Worm (Caenorhabditis elegans) whole organism, L3 larva: ENCODE results near the gene srbc-6.

Experiments
- R02D3.7 ChIP-seq: fragments of 150-350 bp; optimal IDR thresholded peaks from 2 replicates; lab custom pipeline; 2014; ENCODE audit warnings: missing biosample characterization, missing genetic modification characterization
- ZK546.5 ChIP-seq: sonication (generic microtip); optimal IDR thresholded peaks from 2 replicates; lab custom pipeline; 2017; ENCODE audit warnings: missing biosample characterization, missing genetic modification characterization
- aly-2 ChIP-seq: fragments of 150-350 bp; optimal IDR thresholded peaks from 2 replicates; lab custom pipeline; 2014; ENCODE audit warnings: missing biosample characterization, missing genetic modification characterization
- ama-1 ChIP-seq: fragments of 150-350 bp; optimal IDR thresholded peaks from 2 replicates; lab custom pipeline; 2018
- ceh-16 ChIP-seq: sonication (generic microtip); optimal IDR thresholded peaks from 2 replicates; lab custom pipeline; 2017; ENCODE audit warnings: missing biosample characterization, missing genetic modification characterization
- ceh-28 ChIP-seq: fragments of 150-350 bp; optimal IDR thresholded peaks from 2 replicates; lab custom pipeline; 2014; ENCODE audit warnings: missing biosample characterization, missing genetic modification reagents, missing genetic modification characterization
- ceh-9 ChIP-seq: sonication (generic microtip); optimal IDR thresholded peaks from 2 replicates; lab custom pipeline; 2018; ENCODE audit warnings: missing biosample characterization, missing genetic modification characterization
- daf-12 ChIP-seq: fragments of 150-350 bp; optimal IDR thresholded peaks from 2 replicates; lab custom pipeline; 2014; ENCODE audit warnings: missing biosample characterization, missing genetic modification reagents, missing genetic modification characterization
- egl-27 ChIP-seq: sonication (generic microtip); optimal IDR thresholded peaks from 4 replicates; lab custom pipeline; 2017; ENCODE audit warnings: missing biosample characterization, missing genetic modification reagents, missing genetic modification characterization
- egl-5 ChIP-seq: fragments of 150-350 bp; optimal IDR thresholded peaks from 2 replicates; lab custom pipeline; 2017; ENCODE audit warnings: missing biosample characterization, missing genetic modification reagents, missing genetic modification characterization, inconsistent platforms
- elt-1 ChIP-seq: fragments of 150-350 bp; optimal IDR thresholded peaks from 2 replicates; lab custom pipeline; 2014; ENCODE audit warnings: missing biosample characterization, missing genetic modification characterization
- elt-2 ChIP-seq: sonication (generic microtip); optimal IDR thresholded peaks from 2 replicates; lab custom pipeline; 2016; ENCODE audit warnings: missing genetic modification reagents, mild to moderate bottlenecking, missing genetic modification characterization, missing compliant biosample characterization
- elt-3 ChIP-seq, 3 experiments: fragments of 150-350 bp in 1 of 3; sonication (generic microtip) in 2 of 3; optimal IDR thresholded peaks; 2 replicates in 2 of 3; 4 replicates in 1 of 3; lab custom pipeline; 2014 to 2017; ENCODE audit warnings: missing biosample characterization in 3 of 3, missing genetic modification characterization in 3 of 3
- hmg-11 ChIP-seq: sonication (generic microtip); optimal IDR thresholded peaks from 2 replicates; lab custom pipeline; 2016; ENCODE audit warnings: missing genetic modification characterization, missing compliant biosample characterization
- lin-15B ChIP-seq: fragments of 150-350 bp; optimal IDR thresholded peaks from 2 replicates; lab custom pipeline; 2014; ENCODE audit warnings: missing biosample characterization, missing genetic modification characterization
- lsy-12 ChIP-seq: sonication (generic microtip); optimal IDR thresholded peaks from 2 replicates; lab custom pipeline; 2016; ENCODE audit warnings: mild to moderate bottlenecking, missing genetic modification characterization, missing compliant biosample characterization
- mml-1 ChIP-seq: fragments of 150-350 bp; sonication (generic microtip); optimal IDR thresholded peaks from 3 replicates; lab custom pipeline; 2014; ENCODE audit warnings: missing biosample characterization, missing genetic modification characterization
- nfya-1 ChIP-seq: sonication (generic microtip); optimal IDR thresholded peaks from 2 replicates; lab custom pipeline; 2017; ENCODE audit warnings: missing genetic modification characterization, mild to moderate bottlenecking, missing compliant biosample characterization, antibody characterized with exemption, moderate library complexity; ENCODE audit not compliant: insufficient read depth
- nhr-11 ChIP-seq: fragments of 150-350 bp; optimal IDR thresholded peaks from 2 replicates; lab custom pipeline; 2014; ENCODE audit warnings: missing biosample characterization, missing genetic modification characterization
- nhr-12 ChIP-seq: fragments of 150-350 bp; optimal IDR thresholded peaks from 2 replicates; lab custom pipeline; 2014; ENCODE audit warnings: missing biosample characterization, missing genetic modification characterization
- nhr-23 ChIP-seq: fragments of 150-350 bp; optimal IDR thresholded peaks from 2 replicates; lab custom pipeline; 2014; ENCODE audit warnings: missing biosample characterization, missing genetic modification reagents, missing genetic modification characterization
- nhr-237 ChIP-seq: fragments of 150-350 bp; optimal IDR thresholded peaks from 2 replicates; lab custom pipeline; 2014; ENCODE audit warnings: missing biosample characterization, missing genetic modification characterization
- nhr-25 ChIP-seq: sonication (generic microtip); optimal IDR thresholded peaks from 2 replicates; lab custom pipeline; 2017; ENCODE audit warnings: missing biosample characterization, missing genetic modification characterization
- nhr-28 ChIP-seq: fragments of 150-350 bp; optimal IDR thresholded peaks from 2 replicates; lab custom pipeline; 2014; ENCODE audit warnings: missing biosample characterization, missing genetic modification characterization
- nhr-67 ChIP-seq: fragments of 150-350 bp; optimal IDR thresholded peaks from 2 replicates; lab custom pipeline; 2014; ENCODE audit warnings: missing biosample characterization, missing genetic modification characterization
- pha-4 ChIP-seq: fragments of 150-350 bp; optimal IDR thresholded peaks from 2 replicates; lab custom pipeline; 2014; ENCODE audit warnings: missing biosample characterization, missing genetic modification reagents, missing genetic modification characterization
- pqm-1 ChIP-seq: fragments of 150-350 bp; optimal IDR thresholded peaks from 2 replicates; lab custom pipeline; 2017; ENCODE audit warnings: missing biosample characterization, missing genetic modification characterization, inconsistent platforms
- sea-2 ChIP-seq: fragments of 150-350 bp; sonication (generic microtip); optimal IDR thresholded peaks from 4 replicates; lab custom pipeline; 2014; ENCODE audit warnings: missing biosample characterization, missing genetic modification reagents, missing genetic modification characterization
- skn-1 ChIP-seq: fragments of 150-350 bp; optimal IDR thresholded peaks from 2 replicates; lab custom pipeline; 2014; ENCODE audit warnings: missing biosample characterization, missing genetic modification characterization
- unc-39 ChIP-seq: sonication (generic microtip); optimal IDR thresholded peaks from 4 replicates; lab custom pipeline; 2017; ENCODE audit warnings: missing biosample characterization, missing genetic modification characterization
- unc-62 ChIP-seq: fragments of 150-350 bp; sonication (generic microtip); optimal IDR thresholded peaks from 4 replicates; lab custom pipeline; 2014; ENCODE audit warnings: missing biosample characterization, missing genetic modification reagents, missing genetic modification characterization
- ztf-11 ChIP-seq: fragments of 150-350 bp; optimal IDR thresholded peaks from 2 replicates; lab custom pipeline; 2014; ENCODE audit warnings: missing biosample characterization, missing genetic modification characterization

The srbc-6 gene

DNA sequence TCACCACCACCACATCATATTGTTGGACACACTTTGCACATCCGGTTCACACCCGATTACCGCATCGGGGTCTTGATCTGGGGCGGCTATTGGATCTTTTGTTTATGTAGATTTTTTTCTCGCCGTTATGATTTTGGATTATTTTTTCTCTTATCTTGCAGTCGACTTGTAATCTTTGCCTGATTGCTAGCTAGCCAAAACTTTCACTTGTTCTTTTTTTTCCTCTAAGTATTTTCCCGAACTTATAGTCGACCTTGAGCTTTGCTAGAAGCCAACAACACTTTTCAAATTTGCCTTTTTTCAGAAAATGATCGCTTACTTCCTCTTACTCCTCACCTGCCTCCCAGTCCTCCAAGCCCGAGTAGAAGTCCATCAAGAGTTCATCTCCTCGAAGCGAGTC is 18.1 kb downstream of the srbc-6 start, which contains the start of gene lag-2:
Gene lag-2 (plus strand): TSS at position 301 of the 400 bp plus-strand sequence.
- TF ChIP-seq lsy-12 (tag; lab: Kevin White, UChicago) = no peak
- TF ChIP-seq ama-1 (lab: Kevin White, UChicago) = no peak
- no peak for TF ChIP-seq nhr-12 (tag; lab: Kevin White, UChicago)
- no peak for TF ChIP-seq lin-15B (tag; lab: Kevin White, UChicago)
- TF ChIP-seq daf-12 (tag; lab: Kevin White, UChicago) = no peak
- no peak for TF ChIP-seq ceh-16 (tag; lab: Kevin White, UChicago)
- no peak for TF ChIP-seq unc-39 (tag; lab: Kevin White, UChicago)
- TF ChIP-seq hmg-11 (tag; lab: Kevin White, UChicago) = no peak
- TF ChIP-seq R02D3.7 (tag; lab: Kevin White, UChicago) = no peak
- TF ChIP-seq nhr-67 (tag; lab: Kevin White, UChicago) = no peak
- no peak for TF ChIP-seq nhr-28 (tag; lab: Kevin White, UChicago)
- TF ChIP-seq ceh-9 (tag; lab: Kevin White, UChicago) = no peak
- no peak for TF ChIP-seq nhr-23 (tag; lab: Kevin White, UChicago)
- no peak for TF ChIP-seq elt-2 (tag; lab: Kevin White, UChicago)
- TF ChIP-seq, all 47 proteins: peak for 0

DNA sequence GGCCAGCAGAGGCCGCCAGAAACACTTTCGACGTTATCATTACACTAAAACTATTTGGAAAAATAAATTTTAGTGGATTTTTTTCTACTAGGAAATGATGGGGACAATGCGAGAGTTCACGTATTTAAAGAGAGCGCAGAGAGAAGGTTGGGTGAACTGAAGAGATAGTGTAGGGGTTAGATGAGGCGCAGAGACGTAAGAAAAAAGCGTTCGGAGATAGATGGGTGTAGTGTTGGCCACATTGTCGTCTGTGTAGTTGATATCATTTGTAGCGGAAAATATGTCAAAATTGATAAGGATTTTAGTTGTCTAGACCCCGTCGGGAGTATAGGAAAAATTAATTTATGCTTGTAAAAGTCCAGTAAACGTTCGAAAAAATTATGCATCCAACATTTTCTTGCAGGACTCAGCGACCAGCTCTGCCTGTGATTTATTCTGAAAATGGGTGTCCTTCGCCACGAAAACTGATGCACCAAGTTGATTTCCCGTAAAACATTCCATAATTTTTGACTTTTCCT is 23.2 kb downstream of the srbc-6 start, which contains the start of the genes Y73C8B.3 and Y73C8B.9:
Gene Y73C8B.3 (minus strand): TSS at position 147 of the 518 bp plus-strand sequence.
Gene Y73C8B.9 (plus strand): TSS at position 468 of the 518 bp plus-strand sequence.
- peak; percentile 93 for TF ChIP-seq pqm-1 (tag; lab: Kevin White, UChicago)
- peak; percentile 58 for TF ChIP-seq nhr-23 (tag; lab: Kevin White, UChicago)
- TF ChIP-seq ceh-9 (tag; lab: Kevin White, UChicago) = no peak
- TF ChIP-seq elt-2 (tag; lab: Kevin White, UChicago) = peak; percentile 88
- TF ChIP-seq ceh-28 = peak; percentile 12
- peak; percentile 8 for TF ChIP-seq nfya-1
- TF ChIP-seq skn-1 = no peak
- TF ChIP-seq mml-1 (tag; lab: Kevin White, UChicago) = no peak
- peak; percentile 28 for TF ChIP-seq hmg-11 (tag; lab: Kevin White, UChicago)

DNA sequence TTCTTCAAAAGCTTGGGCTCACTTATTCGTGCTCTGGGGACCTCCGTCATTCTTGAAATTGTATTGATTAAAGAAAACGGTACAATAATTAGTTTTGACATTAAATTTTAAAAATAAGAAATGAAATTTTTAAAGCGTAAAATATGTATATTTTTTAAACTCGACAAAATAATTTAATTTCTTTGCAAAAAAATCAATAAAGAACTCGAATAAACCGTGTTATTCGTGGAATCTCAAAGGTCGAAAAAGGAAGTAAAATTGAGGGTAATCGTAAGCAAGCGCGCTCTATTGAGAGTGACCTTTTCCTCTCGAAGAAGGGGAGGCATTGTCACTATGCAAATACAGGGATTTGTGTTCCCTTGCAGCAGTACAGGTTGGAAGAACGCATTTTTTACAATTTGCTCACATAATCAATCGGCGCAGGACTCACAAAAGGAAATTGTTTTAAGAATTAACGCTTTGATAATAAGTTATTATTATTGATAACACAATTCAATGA is 25.1 kb downstream of the srbc-6 start, which contains the start of gene Y73C8B.2:
Gene Y73C8B.2 (minus strand): TSS at position 51 of the 499 bp plus-strand sequence.
- TF ChIP-seq egl-5 = no peak
- no peak for TF ChIP-seq daf-12 (tag; lab: Kevin White, UChicago)
- TF ChIP-seq pqm-1 (tag; lab: Kevin White, UChicago) = peak; percentile 2
- TF ChIP-seq hmg-11 (tag; lab: Kevin White, UChicago) = peak; percentile 19
- TF ChIP-seq lin-15B (tag; lab: Kevin White, UChicago) = peak; percentile 54
- peak; percentile 78 for TF ChIP-seq pha-4
- TF ChIP-seq nhr-25 (tag; lab: Kevin White, UChicago) = peak; percentile 50
- TF ChIP-seq elt-2 (tag; lab: Kevin White, UChicago) = peak; percentile 33
- no peak for TF ChIP-seq nhr-237 (tag; lab: Kevin White, UChicago)
- peak; percentile 59 for TF ChIP-seq nhr-23 (tag; lab: Kevin White, UChicago)
- TF ChIP-seq nfya-1 = peak; percentile 48
- TF ChIP-seq, all 47 proteins: peak for 8

DNA sequence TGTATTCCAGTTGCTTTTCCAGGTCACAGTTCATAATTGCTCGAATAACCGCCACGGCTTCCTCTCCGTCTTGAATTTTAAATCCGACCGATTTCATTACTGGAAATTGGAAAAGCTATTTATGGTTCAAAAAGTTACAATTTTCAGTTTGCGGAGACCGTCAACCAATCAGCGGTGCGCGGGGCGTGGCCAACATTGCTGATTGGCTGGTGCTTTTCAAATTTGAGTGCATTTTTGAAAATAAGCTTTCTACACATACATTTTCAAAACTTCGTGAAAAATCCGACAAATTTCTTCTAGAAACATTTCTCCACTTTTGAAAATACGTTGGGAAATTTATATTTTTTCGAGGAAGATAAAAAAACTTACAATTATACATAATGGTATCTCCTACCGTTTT is 25.9 kb downstream of the srbc-6 start:
- TF ChIP-seq sea-2 (no peak), nfya-1 (peak; percentile 91)
- TF ChIP-seq, all 47 proteins: peak for 1

DNA sequence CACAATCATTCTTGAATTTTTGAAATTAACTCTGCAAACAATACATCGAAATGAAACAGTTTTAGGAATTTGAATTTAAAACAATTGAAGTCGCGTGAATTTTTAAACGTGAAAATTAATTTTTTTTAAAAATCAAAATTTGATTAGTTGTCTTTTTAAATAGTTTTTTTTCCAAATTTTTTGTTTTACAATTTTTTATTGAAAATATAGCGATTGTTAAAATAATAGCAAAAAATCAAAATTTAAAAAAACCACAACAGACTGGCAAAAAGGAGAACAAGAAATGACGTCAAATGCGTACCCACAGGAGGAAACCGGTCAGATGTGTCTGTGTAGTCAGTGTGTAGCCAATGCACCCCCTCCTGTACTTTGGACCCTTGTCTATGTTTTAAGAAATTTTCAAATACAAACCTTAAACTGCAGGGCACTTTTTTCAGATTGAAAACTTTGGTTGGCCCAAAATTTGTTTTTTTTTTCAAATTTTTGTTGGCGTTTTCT is 26.9 kb downstream of the srbc-6 start, which contains the start of the genes Y73C8B.1 and Y73C8B.5:
Gene Y73C8B.1 (minus strand): TSS at position 51 of the 498 bp plus-strand sequence.
Gene Y73C8B.5 (plus strand): TSS at position 437 of the 498 bp plus-strand sequence.
- TF ChIP-seq elt-2 (tag; lab: Kevin White, UChicago) = peak; percentile 28
- TF ChIP-seq nhr-25 (tag; lab: Kevin White, UChicago) = peak; percentile 37
- TF ChIP-seq nhr-23 (tag; lab: Kevin White, UChicago) = peak; percentile 41
- peak; percentile 22 for TF ChIP-seq nfya-1
- TF ChIP-seq hmg-11 (tag; lab: Kevin White, UChicago) = no peak
- TF ChIP-seq nhr-11 = peak; percentile 85

DNA sequence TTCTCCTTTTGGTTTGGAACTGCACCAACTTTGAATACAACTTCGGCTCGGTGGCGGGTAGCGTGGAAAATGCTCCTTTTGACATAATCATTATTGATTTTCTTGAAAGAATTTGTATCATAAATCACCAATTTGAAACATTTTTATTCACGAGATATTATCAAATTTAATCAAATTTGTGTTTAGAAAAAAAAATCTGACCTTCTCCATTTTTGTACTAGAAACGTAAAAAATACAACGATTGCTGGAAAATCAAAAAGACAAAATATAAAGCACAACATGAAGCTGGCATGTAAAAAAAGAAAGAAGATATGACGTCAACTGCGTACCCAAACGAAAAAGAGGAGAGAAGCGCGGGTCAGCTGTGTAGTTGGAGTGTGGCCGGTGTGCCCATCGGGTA is 30.4 kb downstream of the srbc-6 start, which contains the start of gene K08D9.4:
Gene K08D9.4 (minus strand): TSS at position 101 of the 400 bp plus-strand sequence.
- TF ChIP-seq lin-15B (tag; lab: Kevin White, UChicago) (no peak), nhr-11 (no peak), ceh-16 (tag; lab: Kevin White, UChicago) (no peak), nhr-12 (tag; lab: Kevin White, UChicago) (no peak), elt-1 (tag; lab: Kevin White, UChicago) (no peak), ztf-11 (no peak), egl-27 (tag; lab: Kevin White, UChicago) (no peak), aly-2 (no peak), ZK546.5 (tag; lab: Kevin White, UChicago) (no peak), unc-39 (tag; lab: Kevin White, UChicago) (no peak), unc-62 (GFP tag; lab: Kevin White, UChicago) (no peak), elt-3 (tag; optimal IDR thresholded peaks at IDR 0.05; lab: Kevin White, UChicago) (no peak), nhr-67 (tag; lab: Kevin White, UChicago) (no peak)
- TF ChIP-seq, all 47 proteins: peak for 0
